Fruit fly (Drosophila melanogaster): Measurements from ENCODE around the gene CG5746.

The CG5746 gene

dm6 chr3R:24333182-24333808, 15.3 kb downstream of the CG5746 start, which contains the start of the genes Rrp5 and Dis3 (continued):
- no peak for TF ChIP-seq CG11504 (tag; optimal IDR thresholded peaks at IDR 0.05)
- peak; percentile 13 for TF ChIP-seq chn (GFP tag; optimal IDR thresholded peaks at IDR 0.05)
- TF ChIP-seq lbe (GFP tag; optimal IDR thresholded peaks at IDR 0.05) = no peak
- TF ChIP-seq CG1603 (tag; optimal IDR thresholded peaks at IDR 0.05) = peak; percentile 94
- no peak for TF ChIP-seq grn (GFP tag; optimal IDR thresholded peaks at IDR 0.05)
- no peak for TF ChIP-seq Dfd (GFP tag; optimal IDR thresholded peaks at IDR 0.05)
- peak; percentile 17; the same call in 1 of the 2 replicates for TF ChIP-seq CG5953 (GFP tag; IDR thresholded peaks at IDR 0.05)
- no peak for TF ChIP-seq Jarid2 (GFP tag; optimal IDR thresholded peaks at IDR 0.05)
- TF ChIP-seq abd-A (tag; optimal IDR thresholded peaks at IDR 0.05) = no peak
- TF ChIP-seq CG12236 (GFP tag; optimal IDR thresholded peaks at IDR 0.05) = no peak
- no peak for TF ChIP-seq Atf3 (GFP tag; optimal IDR thresholded peaks at IDR 0.05)
- TF ChIP-seq CG2116 (GFP tag; optimal IDR thresholded peaks at IDR 0.05) = peak; percentile 52
- peak; percentile 50 for TF ChIP-seq HLH54F (GFP tag; optimal IDR thresholded peaks at IDR 0.05)
- TF ChIP-seq NC2α (GFP tag; optimal IDR thresholded peaks at IDR 0.05) = no peak
- 0 out of 2 replicates have a peak, but pooled peaks have one; percentile 30 for TF ChIP-seq sna (GFP tag; IDR thresholded peaks at IDR 0.05; ENCODE audit: partially characterized antibody)
- TF ChIP-seq CG4282 (GFP tag; optimal IDR thresholded peaks at IDR 0.05) = no peak
- peak; percentile 79 for TF ChIP-seq NFAT (GFP tag; IDR thresholded peaks at IDR 0.05)
- peak; percentile 38 for TF ChIP-seq fu2 (GFP tag; optimal IDR thresholded peaks at IDR 0.05)
- TF ChIP-seq CG17328 (GFP tag; IDR thresholded peaks at IDR 0.05) = peak; percentile 46; the same call in 1 of the 2 replicates
- TF ChIP-seq ssp (GFP tag; IDR thresholded peaks at IDR 0.05) = peak; percentile 96
- TF ChIP-seq Awh (GFP tag; IDR thresholded peaks at IDR 0.05) = no peak
- TF ChIP-seq psq (GFP tag; optimal IDR thresholded peaks at IDR 0.05) = no peak
- peak; percentile 46; the same call in 1 of the 2 replicates for TF ChIP-seq CG8765 (GFP tag; IDR thresholded peaks at IDR 0.05)
- no peak for TF ChIP-seq pnt (GFP tag; optimal IDR thresholded peaks at IDR 0.05)
- no peak for TF ChIP-seq ap (GFP tag; IDR thresholded peaks at IDR 0.05)
- TF ChIP-seq HLH3B (GFP tag; IDR thresholded peaks at IDR 0.05) = no peak
- TF ChIP-seq zfh1 (GFP tag; IDR thresholded peaks at IDR 0.05) = peak; percentile 44; the same call in 2 of the 3 replicates
- no peak for TF ChIP-seq Fer3 (tag; optimal IDR thresholded peaks at IDR 0.05)
- no peak for TF ChIP-seq CG33557 (GFP tag; optimal IDR thresholded peaks at IDR 0.05)
- peak; percentile 42 for TF ChIP-seq CG13775 (GFP tag; optimal IDR thresholded peaks at IDR 0.05)
- TF ChIP-seq CG4328 (GFP tag; optimal IDR thresholded peaks at IDR 0.05) = no peak
- peak; percentile 6 for TF ChIP-seq pfk (GFP tag; optimal IDR thresholded peaks at IDR 0.05)
- TF ChIP-seq al (GFP tag; IDR thresholded peaks at IDR 0.05) = 0 out of 2 replicates have a peak, but pooled peaks have one; percentile 10
- TF ChIP-seq Scr (GFP tag; IDR thresholded peaks at IDR 0.05; ENCODE audit: partially characterized antibody) = peak; percentile 8; the same call in 1 of the 2 replicates
- no peak for TF ChIP-seq slp2 (GFP tag; optimal IDR thresholded peaks at IDR 0.05)
- peak; percentile 56 for TF ChIP-seq lmd (GFP tag; IDR thresholded peaks at IDR 0.05)
- peak; percentile 31; the same call in 1 of the 2 replicates for TF ChIP-seq CG32767 (GFP tag; IDR thresholded peaks at IDR 0.05)
- no peak for TF ChIP-seq B-H2 (GFP tag; optimal IDR thresholded peaks at IDR 0.05)
- no peak for TF ChIP-seq CG14965 (GFP tag; optimal IDR thresholded peaks at IDR 0.05; ENCODE audit: borderline replicate concordance)
- no peak for TF ChIP-seq Doc3 (GFP tag; IDR thresholded peaks at IDR 0.05; ENCODE audit: partially characterized antibody)
- TF ChIP-seq Hr78 (GFP tag; optimal IDR thresholded peaks at IDR 0.05) = no peak
- no peak for TF ChIP-seq gt (GFP tag; IDR thresholded peaks at IDR 0.05)
- TF ChIP-seq CG15073 (GFP tag; optimal IDR thresholded peaks at IDR 0.05) = no peak
- no peak for TF ChIP-seq CrebB (tag; optimal IDR thresholded peaks at IDR 0.05)
- TF ChIP-seq CG4854 (GFP tag; optimal IDR thresholded peaks at IDR 0.05) = no peak
- TF ChIP-seq CG17829 (tag; optimal IDR thresholded peaks at IDR 0.05) = no peak
- peak; percentile 65 for TF ChIP-seq Sry-δ (GFP tag; optimal IDR thresholded peaks at IDR 0.05)
- no peak for TF ChIP-seq hth (optimal IDR thresholded peaks at IDR 0.05)
- TF ChIP-seq Camta (GFP tag; optimal IDR thresholded peaks at IDR 0.05) = no peak
- peak; percentile 96 for TF ChIP-seq CG4617 (GFP tag; optimal IDR thresholded peaks at IDR 0.05; ENCODE audit: borderline replicate concordance)
